Worm (Caenorhabditis elegans) whole organism, L1 larva: ENCODE results near the gene taf-9.
A peak's percentile ranks its signal among the peaks of the same experiment; 100 is the strongest.

Experiments
- F16B12.6 ChIP-seq: fragments of 150-350 bp; optimal IDR thresholded peaks from 2 replicates; lab custom pipeline; 2014; ENCODE audit warnings: missing biosample characterization, missing genetic modification characterization
- Y116A8C.19 ChIP-seq: sonication (generic microtip); optimal IDR thresholded peaks from 2 replicates; lab custom pipeline; 2016; ENCODE audit warnings: missing compliant biosample characterization, missing genetic modification characterization, borderline replicate concordance
- aha-1 ChIP-seq: fragments of 150-350 bp; optimal IDR thresholded peaks from 2 replicates; lab custom pipeline; 2014; ENCODE audit warnings: missing biosample characterization, missing genetic modification characterization
- alr-1 ChIP-seq: fragments of 200-800 bp; sonication (Bioruptor generic); optimal IDR thresholded peaks from 2 replicates; lab custom pipeline; 2018; ENCODE audit warnings: borderline replicate concordance, mild to moderate bottlenecking, missing genetic modification characterization, missing compliant biosample characterization
- ama-1 ChIP-seq: fragments of 150-350 bp; optimal IDR thresholded peaks from 2 replicates; lab custom pipeline; 2014
- ceh-63 ChIP-seq: fragments of 200-800 bp; sonication (Bioruptor generic); optimal IDR thresholded peaks from 2 replicates; lab custom pipeline; 2018; ENCODE audit warnings: mild to moderate bottlenecking, missing genetic modification characterization, missing compliant biosample characterization
- ceh-82 ChIP-seq, 3 experiments: fragments of 150-350 bp in 1 of 3; sonication (generic microtip) in 2 of 3; optimal IDR thresholded peaks; 2 replicates each; lab custom pipeline; 2014 to 2017; ENCODE audit warnings: missing biosample characterization in 3 of 3, missing genetic modification characterization in 3 of 3
- ceh-88 ChIP-seq: fragments of 200-800 bp; sonication (Bioruptor generic); IDR thresholded peaks from 2 replicates; pipeline ENCODE4 v1.3.6; 2022; ENCODE audit warnings: missing genetic modification characterization, missing compliant biosample characterization
- dpl-1 ChIP-seq, 3 experiments: fragments of 150-350 bp in 2 of 3; sonication (generic microtip) in 1 of 3; optimal IDR thresholded peaks; 2 replicates each; lab custom pipeline; 2014 to 2017; ENCODE audit warnings: missing biosample characterization in 3 of 3, missing genetic modification characterization in 3 of 3, missing genetic modification reagents in 3 of 3
- efl-1 ChIP-seq, 4 experiments: fragments of 150-350 bp; optimal IDR thresholded peaks in 3 of 4; peaks in 1 of 4; 1 replicate in 1 of 4; 2 replicates in 3 of 4; lab custom pipeline; 2014; ENCODE audit warnings: missing biosample characterization in 2 of 4, missing genetic modification characterization in 2 of 4, missing genetic modification reagents in 2 of 4
- efl-3 ChIP-seq: fragments of 200-800 bp; sonication (Bioruptor generic); optimal IDR thresholded peaks from 2 replicates; lab custom pipeline; 2018; ENCODE audit warnings: mild to moderate bottlenecking, missing genetic modification characterization, missing compliant biosample characterization
- elt-3 ChIP-seq, 6 experiments: fragments of 150-350 bp in 1 of 6; sonication (generic microtip); optimal IDR thresholded peaks; 2 replicates each; lab custom pipeline; 2017 to 2018; ENCODE audit warnings: missing biosample characterization in 6 of 6, missing genetic modification characterization in 6 of 6, inconsistent platforms in 1 of 6
- fkh-10 ChIP-seq: sonication (generic microtip); optimal IDR thresholded peaks from 2 replicates; lab custom pipeline; 2017; ENCODE audit warnings: missing biosample characterization, missing genetic modification reagents, missing genetic modification characterization
- fkh-4 ChIP-seq: sonication (generic microtip); optimal IDR thresholded peaks from 2 replicates; lab custom pipeline; 2016; ENCODE audit warnings: missing compliant biosample characterization, missing genetic modification characterization, borderline replicate concordance
- irx-1 ChIP-seq: sonication (generic microtip); optimal IDR thresholded peaks from 2 replicates; lab custom pipeline; 2016; ENCODE audit warnings: missing genetic modification characterization, missing compliant biosample characterization
- isw-1 ChIP-seq: fragments of 200-800 bp; sonication (Bioruptor generic); IDR thresholded peaks from 2 replicates; pipeline ENCODE4 v1.3.6; 2022; ENCODE audit warnings: missing genetic modification characterization, missing compliant biosample characterization
- lin-13 ChIP-seq: fragments of 150-350 bp; optimal IDR thresholded peaks from 2 replicates; lab custom pipeline; 2014; ENCODE audit warnings: missing biosample characterization, missing genetic modification reagents, missing genetic modification characterization
- lin-14 ChIP-seq: fragments of 200-800 bp; sonication (Bioruptor generic); optimal IDR thresholded peaks from 2 replicates; lab custom pipeline; 2018; ENCODE audit warnings: mild to moderate bottlenecking, missing genetic modification characterization, moderate library complexity, missing compliant biosample characterization
- lin-35 ChIP-seq, 2 experiments: fragments of 150-350 bp; optimal IDR thresholded peaks; 2 replicates each; lab custom pipeline; 2014; ENCODE audit warnings: missing biosample characterization in 2 of 2, missing genetic modification characterization in 2 of 2, missing genetic modification reagents in 2 of 2
- lir-3 ChIP-seq: sonication (generic microtip); optimal IDR thresholded peaks from 2 replicates; lab custom pipeline; 2016; ENCODE audit warnings: mild to moderate bottlenecking, missing genetic modification characterization, moderate library complexity, missing compliant biosample characterization; ENCODE audit not compliant: poor library complexity
- lsy-2 ChIP-seq, 2 experiments: fragments of 150-350 bp; optimal IDR thresholded peaks; 2 replicates each; lab custom pipeline; 2014; ENCODE audit warnings: missing biosample characterization in 2 of 2, missing genetic modification characterization in 2 of 2
- mdl-1 ChIP-seq, 2 experiments: fragments of 150-350 bp; optimal IDR thresholded peaks; 2 replicates each; lab custom pipeline; 2014 to 2017; ENCODE audit warnings: missing biosample characterization in 2 of 2, missing genetic modification characterization in 2 of 2, inconsistent platforms in 1 of 2
- nhr-12 ChIP-seq: sonication (generic microtip); optimal IDR thresholded peaks from 2 replicates; lab custom pipeline; 2017; ENCODE audit warnings: missing biosample characterization, missing genetic modification characterization
- nhr-19 ChIP-seq: fragments of 200-800 bp; sonication (Bioruptor generic); conservative IDR thresholded peaks from 2 replicates; pipeline ENCODE4 v1.3.6; 2022; ENCODE audit warnings: missing genetic modification characterization, missing compliant biosample characterization
- nhr-28 ChIP-seq: fragments of 150-350 bp; optimal IDR thresholded peaks from 2 replicates; lab custom pipeline; 2014; ENCODE audit warnings: missing biosample characterization, missing genetic modification characterization
- nhr-71 ChIP-seq: sonication (generic microtip); optimal IDR thresholded peaks from 2 replicates; lab custom pipeline; 2016; ENCODE audit warnings: mild to moderate bottlenecking, missing genetic modification characterization, moderate library complexity, missing compliant biosample characterization
- nhr-77 ChIP-seq: fragments of 150-350 bp; optimal IDR thresholded peaks from 2 replicates; lab custom pipeline; 2014; ENCODE audit warnings: missing biosample characterization, missing genetic modification characterization
- nhr-84 ChIP-seq: sonication (generic microtip); optimal IDR thresholded peaks from 2 replicates; lab custom pipeline; 2017; ENCODE audit warnings: missing biosample characterization, missing genetic modification characterization
- nhr-85 ChIP-seq: sonication (generic microtip); peaks from one replicate; lab custom pipeline; 2016; ENCODE audit warnings: missing genetic modification characterization, inconsistent platforms, missing compliant biosample characterization
- pag-3 ChIP-seq: sonication (generic microtip); optimal IDR thresholded peaks from 2 replicates; lab custom pipeline; 2017; ENCODE audit warnings: missing genetic modification characterization, mild to moderate bottlenecking, missing compliant biosample characterization, antibody characterized with exemption, borderline replicate concordance; ENCODE audit not compliant: insufficient read depth
- pax-3 ChIP-seq: fragments of 200-800 bp; sonication (Bioruptor generic); optimal IDR thresholded peaks from 2 replicates; lab custom pipeline; 2018; ENCODE audit warnings: mild to moderate bottlenecking, missing genetic modification characterization, moderate library complexity, missing compliant biosample characterization
- rnt-1 ChIP-seq: sonication (generic microtip); optimal IDR thresholded peaks from 2 replicates; lab custom pipeline; 2016; ENCODE audit warnings: mild to moderate bottlenecking, missing genetic modification characterization, moderate library complexity, missing compliant biosample characterization
- skn-1 ChIP-seq: fragments of 150-350 bp; optimal IDR thresholded peaks from 2 replicates; lab custom pipeline; 2014; ENCODE audit warnings: missing biosample characterization, missing genetic modification characterization
- snpc-4 ChIP-seq: fragments of 150-350 bp; optimal IDR thresholded peaks from 2 replicates; lab custom pipeline; 2014; ENCODE audit warnings: missing biosample characterization, missing genetic modification characterization
- snu-23 ChIP-seq: sonication (generic microtip); optimal IDR thresholded peaks from 2 replicates; lab custom pipeline; 2016; ENCODE audit warnings: missing genetic modification characterization, missing compliant biosample characterization
- tbx-2 ChIP-seq: sonication (generic microtip); optimal IDR thresholded peaks from 2 replicates; lab custom pipeline; 2016; ENCODE audit warnings: missing genetic modification characterization, missing compliant biosample characterization
- unc-130 ChIP-seq: fragments of 150-350 bp; optimal IDR thresholded peaks from 2 replicates; lab custom pipeline; 2017; ENCODE audit warnings: missing biosample characterization, missing genetic modification characterization, inconsistent platforms
- unc-30 ChIP-seq: sonication (generic microtip); optimal IDR thresholded peaks from 2 replicates; lab custom pipeline; 2017; ENCODE audit warnings: missing biosample characterization, missing genetic modification characterization
- unc-86 ChIP-seq: sonication (generic microtip); optimal IDR thresholded peaks from 2 replicates; lab custom pipeline; 2016; ENCODE audit warnings: missing genetic modification characterization, missing compliant biosample characterization
- unc-98 ChIP-seq: fragments of 200-800 bp; sonication (Bioruptor generic); IDR thresholded peaks from 2 replicates; pipeline ENCODE4 v1.3.6; 2022; ENCODE audit warnings: missing genetic modification characterization, missing compliant biosample characterization
- ztf-4 ChIP-seq: fragments of 150-350 bp; optimal IDR thresholded peaks from 2 replicates; lab custom pipeline; 2014; ENCODE audit warnings: missing biosample characterization, missing genetic modification characterization

The taf-9 gene

DNA sequence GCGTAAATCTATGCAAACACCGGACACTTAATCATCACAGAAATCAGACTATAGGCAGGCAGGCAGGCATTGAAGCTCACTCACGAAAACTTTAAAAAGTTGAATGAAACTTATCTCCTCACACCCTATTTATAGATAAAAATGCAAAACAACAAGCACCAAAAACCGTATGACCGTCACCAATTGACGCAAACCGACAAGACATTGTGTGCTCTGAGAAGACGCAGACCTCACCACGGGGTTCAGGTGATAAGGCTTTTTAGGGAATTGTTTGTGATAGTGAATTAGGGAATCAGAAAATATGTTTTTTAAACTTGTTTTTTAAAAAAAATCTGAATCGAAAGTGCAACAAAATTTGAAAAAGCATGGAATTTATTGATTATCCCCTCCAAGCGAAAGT lies 2.6 kb downstream of the taf-9 start, which contains the start of gene T12D8.5 (continued):
- TF ChIP-seq skn-1 (tag; lab: Kevin White, UChicago) (no peak), F16B12.6 (tag; lab: Kevin White, UChicago) (no peak), snu-23 (GFP tag; lab: Kevin White, UChicago) (no peak), aha-1 (tag; lab: Kevin White, UChicago) (no peak), ceh-88 (no peak), mdl-1 (tag; optimal IDR thresholded peaks at IDR 0.05; lab: Kevin White, UChicago) (peak in 1 of 2 experiments; percentile 31), lin-35 (GFP tag; optimal IDR thresholded peaks at IDR 0.05; lab: Kevin White, UChicago) (peak in 1 of 2 experiments; percentile 27), snpc-4 (tag; lab: Kevin White, UChicago) (no peak), lsy-2 (tag; optimal IDR thresholded peaks at IDR 0.05; lab: Kevin White, UChicago) (no peak), unc-98 (no peak)

DNA sequence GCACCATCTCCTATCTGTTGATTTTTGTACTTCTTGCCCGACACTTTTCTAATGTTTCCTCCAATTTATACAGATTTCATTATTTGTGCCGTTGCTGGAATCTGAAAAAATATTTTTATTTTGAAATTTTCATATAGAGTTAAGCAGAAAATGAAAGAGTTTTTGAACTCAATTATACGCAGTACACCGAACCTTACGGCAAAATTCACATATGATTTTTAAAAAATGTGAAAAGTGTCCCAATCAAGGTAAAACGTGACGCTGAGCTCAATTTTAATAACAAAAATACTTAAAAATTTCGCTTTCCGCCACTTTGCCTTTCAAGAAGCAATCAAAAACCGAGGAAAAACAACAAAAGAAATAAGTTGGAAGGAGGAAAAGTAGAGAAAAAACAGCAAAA lies 6.6 kb downstream of the taf-9 start, which contains the start of gene arrd-17:
Gene arrd-17 (minus strand): TSS at position 101 of the 400 bp plus-strand sequence.
- TF ChIP-seq nhr-71 (tag; lab: Kevin White, UChicago) (no peak), alr-1 (tag; lab: Kevin White, UChicago) (no peak), lin-14 (no peak), isw-1 (GFP tag; lab: Robert Waterston, UW) (no peak), fkh-4 (no peak), Y116A8C.19 (tag; lab: Kevin White, UChicago) (no peak), lin-35 (GFP tag; optimal IDR thresholded peaks at IDR 0.05; lab: Kevin White, UChicago) (no peak), lir-3 (no peak), ceh-82 (tag; optimal IDR thresholded peaks at IDR 0.05; lab: Kevin White, UChicago) (no peak), unc-130 (no peak), ceh-63 (GFP tag; lab: Kevin White, UChicago) (no peak), unc-30 (tag; lab: Kevin White, UChicago) (no peak), aha-1 (tag; lab: Kevin White, UChicago) (no peak), nhr-77 (tag; lab: Kevin White, UChicago) (no peak), nhr-19 (GFP tag; lab: Robert Waterston, UW) (no peak), nhr-28 (tag; lab: Kevin White, UChicago) (no peak), elt-3 (tag; optimal IDR thresholded peaks at IDR 0.05; lab: Kevin White, UChicago) (no peak), nhr-85 (tag; lab: Kevin White, UChicago) (no peak), irx-1 (tag; lab: Kevin White, UChicago) (no peak), efl-3 (GFP tag; lab: Kevin White, UChicago) (no peak)

DNA sequence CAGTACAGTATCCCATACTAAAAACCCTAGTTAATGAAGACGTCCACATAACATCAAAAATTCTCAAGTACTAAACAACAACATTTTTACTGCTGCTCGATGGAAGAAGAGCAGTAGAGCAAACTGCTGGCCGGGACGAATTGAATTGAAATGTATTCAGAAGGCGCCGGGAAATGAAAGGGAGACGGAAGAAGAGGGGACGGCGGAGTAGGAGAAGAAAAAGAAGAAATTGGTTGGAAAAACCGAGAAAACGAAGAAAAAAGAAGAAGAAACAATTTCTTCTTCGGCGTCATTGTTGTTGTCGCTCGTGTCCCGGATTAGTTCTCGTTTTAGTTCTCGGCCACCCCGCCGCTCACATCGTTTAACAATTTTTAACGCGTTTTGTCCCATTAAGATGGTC lies 9.8 kb downstream of the taf-9 start:
- TF ChIP-seq fkh-10 (peak; percentile 30), efl-1 (optimal IDR thresholded peaks at IDR 0.05; lab: Kevin White, UChicago) (no peak), efl-1 (GFP tag; optimal IDR thresholded peaks at IDR 0.05 in 1 of 2; lab: Kevin White, UChicago) (peak in 1 of 2 experiments; percentile 24), nhr-84 (tag; lab: Kevin White, UChicago) (no peak), lin-14 (peak; percentile 50)
- TF ChIP-seq, all 84 proteins: peak for 3

DNA sequence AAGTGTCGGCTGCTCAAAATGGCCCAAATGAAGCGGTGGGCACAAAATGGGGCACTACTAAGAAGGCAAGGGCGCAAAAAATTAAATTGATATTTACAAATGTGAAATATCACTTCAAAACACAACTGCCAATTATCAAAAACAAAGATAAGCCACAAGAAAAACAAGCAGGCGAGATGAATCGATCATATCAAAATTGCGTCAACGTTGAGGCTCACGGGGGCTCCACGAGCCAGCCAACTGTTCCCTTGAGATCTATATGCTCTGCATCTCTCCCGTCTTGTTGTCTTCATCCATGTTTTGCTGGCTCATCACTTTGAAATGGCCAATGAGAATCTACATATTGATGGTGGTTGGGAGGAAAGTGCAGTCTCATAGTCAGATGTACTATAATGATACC lies 11.2 kb downstream of the taf-9 start:
- peak; percentile 36 for TF ChIP-seq unc-130
- peak in 1 of 2 experiments; percentile 16 for TF ChIP-seq mdl-1 (tag; optimal IDR thresholded peaks at IDR 0.05; lab: Kevin White, UChicago)
- TF ChIP-seq nhr-71 (tag; lab: Kevin White, UChicago): peak; percentile 30
- no peak for TF ChIP-seq ztf-4 (tag; lab: Kevin White, UChicago)
- TF ChIP-seq lin-14: peak; percentile 27
- peak; percentile 34 for TF ChIP-seq rnt-1

DNA sequence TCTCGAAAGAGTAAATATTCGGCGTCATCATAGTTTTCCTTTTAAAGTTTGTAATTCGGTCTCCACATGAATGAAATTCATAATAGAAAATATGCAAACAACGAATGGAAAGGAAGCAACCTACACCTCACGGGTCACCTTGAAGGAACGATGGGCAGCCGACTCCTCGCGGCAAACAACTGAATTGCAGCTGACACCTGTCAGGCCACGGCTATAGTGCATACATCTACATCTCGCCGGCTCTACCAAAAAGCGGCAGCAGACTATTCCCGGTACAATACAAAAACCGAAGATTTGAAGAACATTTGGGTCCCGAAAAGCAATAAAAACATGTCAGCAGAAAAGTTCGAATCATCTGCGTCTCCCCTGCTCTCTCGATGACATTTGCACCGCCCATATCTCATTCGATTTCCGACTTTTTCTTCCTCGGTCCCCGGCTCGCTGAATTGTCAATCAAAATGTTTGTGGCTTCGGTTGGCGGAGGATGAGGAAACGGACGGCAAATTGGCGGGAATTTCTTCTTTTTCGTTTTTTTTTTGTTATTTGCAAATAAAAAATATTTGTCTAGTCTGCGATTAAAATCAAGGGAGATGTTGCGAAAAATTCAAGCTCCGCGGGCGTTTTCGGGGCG lies 11.8 kb downstream of the taf-9 start:
- TF ChIP-seq nhr-12 (tag; lab: Kevin White, UChicago) (no peak), ceh-82 (tag; optimal IDR thresholded peaks at IDR 0.05; lab: Kevin White, UChicago) (peak in 2 of 3 experiments; percentile 27 to 54), lsy-2 (tag; optimal IDR thresholded peaks at IDR 0.05; lab: Kevin White, UChicago) (peak in 1 of 2 experiments; percentile 20), lin-14 (peak; percentile 82), ama-1 (lab: Kevin White, UChicago) (no peak), alr-1 (tag; lab: Kevin White, UChicago) (no peak), efl-3 (GFP tag; lab: Kevin White, UChicago) (no peak), nhr-19 (GFP tag; lab: Robert Waterston, UW) (no peak), tbx-2 (tag; lab: Kevin White, UChicago) (peak; percentile 12), rnt-1 (peak; percentile 23), snpc-4 (tag; lab: Kevin White, UChicago) (peak; percentile 72), efl-1 (optimal IDR thresholded peaks at IDR 0.05; lab: Kevin White, UChicago) (peak in 1 of 2 experiments; percentile 4), efl-1 (GFP tag; optimal IDR thresholded peaks at IDR 0.05 in 1 of 2; lab: Kevin White, UChicago) (peak in 1 of 2 experiments; percentile 71), fkh-10 (peak; percentile 74), pax-3 (tag; lab: Kevin White, UChicago) (no peak), dpl-1 (GFP tag; optimal IDR thresholded peaks at IDR 0.05; lab: Kevin White, UChicago) (peak in 1 of 3 experiments; percentile 14), lin-13 (peak; percentile 5), unc-86 (tag; lab: Kevin White, UChicago) (no peak), nhr-71 (tag; lab: Kevin White, UChicago) (peak; percentile 12), pag-3 (no peak)
